Fruit fly (Drosophila melanogaster) whole organism, wandering third instar larva: ENCODE results near the gene CG31924.

Experiments
- Abd-B ChIP-seq: fragments of >200 bp; optimal IDR thresholded peaks from 2 replicates; lab custom pipeline; 2017; ENCODE audit warnings: missing biosample characterization, missing genetic modification characterization
- CG32264 ChIP-seq: fragments of 200-800 bp; sonication (Bioruptor generic); optimal IDR thresholded peaks from 2 replicates; lab custom pipeline; 2016; ENCODE audit warnings: missing biosample characterization, missing genetic modification characterization
- CG9705 ChIP-seq: fragments of 200-800 bp; sonication (Bioruptor generic); optimal IDR thresholded peaks from 2 replicates; lab custom pipeline; 2018; ENCODE audit warnings: missing biosample characterization, mild to moderate bottlenecking, missing genetic modification characterization
- CrebA ChIP-seq: fragments of 200-800 bp; sonication (Bioruptor generic); optimal IDR thresholded peaks from 2 replicates; lab custom pipeline; 2016; ENCODE audit warnings: missing biosample characterization, mild to moderate bottlenecking, missing genetic modification characterization, borderline replicate concordance
- Dfd ChIP-seq: fragments of >200 bp; optimal IDR thresholded peaks from 2 replicates; lab custom pipeline; 2017; ENCODE audit warnings: missing biosample characterization, missing genetic modification characterization
- Dif ChIP-seq: fragments of 200-275, 200-300 bp; sonication (Bioruptor generic); optimal IDR thresholded peaks from 2 replicates; lab custom pipeline; 2018; ENCODE audit warnings: missing biosample characterization, missing genetic modification characterization; ENCODE audit not compliant: partially characterized antibody
- GATAd ChIP-seq: sonication (Bioruptor generic); optimal IDR thresholded peaks from 2 replicates; lab custom pipeline; 2016; ENCODE audit warnings: missing biosample characterization, missing genetic modification characterization
- HLH106 ChIP-seq: fragments of 200-800 bp; optimal IDR thresholded peaks from 3 replicates; lab custom pipeline; 2019; ENCODE audit warnings: missing biosample characterization, mild to moderate bottlenecking, missing genetic modification characterization, moderate library complexity
- Hnf4 ChIP-seq: fragments of 200-800 bp; sonication (Bioruptor generic); optimal IDR thresholded peaks from 2 replicates; lab custom pipeline; 2016; ENCODE audit warnings: missing biosample characterization, mild to moderate bottlenecking, missing genetic modification characterization
- Hr78 ChIP-seq: fragments of >200 bp; optimal IDR thresholded peaks from 2 replicates; lab custom pipeline; 2017; ENCODE audit warnings: missing biosample characterization, missing genetic modification characterization
- Hr83 ChIP-seq: fragments of 200-300 bp; sonication (Bioruptor generic); optimal IDR thresholded peaks from 2 replicates; lab custom pipeline; 2016; ENCODE audit warnings: missing biosample characterization, mild to moderate bottlenecking, missing genetic modification characterization, moderate library complexity; ENCODE audit not compliant: poor library complexity, severe bottlenecking
- Jra ChIP-seq: sonication (Bioruptor generic); optimal IDR thresholded peaks from 2 replicates; lab custom pipeline; 2016; ENCODE audit warnings: missing biosample characterization, missing genetic modification characterization
- Mio ChIP-seq: sonication (Bioruptor generic); optimal IDR thresholded peaks from 2 replicates; lab custom pipeline; 2016; ENCODE audit warnings: missing biosample characterization, missing genetic modification characterization
- Myc ChIP-seq: fragments of >200 bp; optimal IDR thresholded peaks from 2 replicates; lab custom pipeline; 2017
- N ChIP-seq: fragments of >200 bp; optimal IDR thresholded peaks from 2 replicates; lab custom pipeline; 2018; ENCODE audit warnings: missing biosample characterization, missing external identifiers, missing genetic modification characterization
- OdsH ChIP-seq: fragments of 200-800 bp; sonication (Bioruptor generic); optimal IDR thresholded peaks from 2 replicates; lab custom pipeline; 2016; ENCODE audit warnings: missing biosample characterization, mild to moderate bottlenecking, missing genetic modification characterization
- Rel ChIP-seq, 2 experiments: fragments of 200-800 bp; sonication (Bioruptor generic) in 1 of 2; optimal IDR thresholded peaks; 2 replicates in 1 of 2; 3 replicates in 1 of 2; lab custom pipeline; 2016 to 2019; ENCODE audit warnings: mild to moderate bottlenecking in 2 of 2, missing biosample characterization in 2 of 2, missing genetic modification characterization in 2 of 2, moderate library complexity in 1 of 2
- Sp1 ChIP-seq: fragments of 200-800 bp; sonication (Bioruptor generic); optimal IDR thresholded peaks from 3 replicates; lab custom pipeline; 2019; ENCODE audit warnings: missing biosample characterization, mild to moderate bottlenecking, missing genetic modification characterization, moderate library complexity
- Vsx2 ChIP-seq: fragments of 200-300, 225-300 bp; sonication (Bioruptor generic); optimal IDR thresholded peaks from 2 replicates; lab custom pipeline; 2018; ENCODE audit warnings: missing biosample characterization, missing genetic modification characterization; ENCODE audit not compliant: partially characterized antibody
- br ChIP-seq: fragments of 200-800 bp; sonication (Bioruptor generic); optimal IDR thresholded peaks from 2 replicates; lab custom pipeline; 2016; ENCODE audit warnings: missing biosample characterization, missing genetic modification characterization
- brk ChIP-seq: fragments of 200-800 bp; sonication (Bioruptor generic); optimal IDR thresholded peaks from 2 replicates; lab custom pipeline; 2016; ENCODE audit warnings: missing biosample characterization, mild to moderate bottlenecking, missing genetic modification characterization
- dl ChIP-seq, 2 experiments: fragments of 175-275, 200-275 bp in 1 of 2; fragments of 200-275 bp in 1 of 2; sonication (Bioruptor generic); optimal IDR thresholded peaks; lab custom pipeline; 2018; ENCODE audit warnings: mild to moderate bottlenecking in 2 of 2, missing biosample characterization in 2 of 2, missing genetic modification characterization in 2 of 2, moderate library complexity in 2 of 2; ENCODE audit not compliant: partially characterized antibody in 2 of 2, insufficient read depth in 1 of 2
- dmrt93B ChIP-seq: fragments of 200-800 bp; sonication (Bioruptor generic); optimal IDR thresholded peaks from 2 replicates; lab custom pipeline; 2018; ENCODE audit warnings: missing biosample characterization, mild to moderate bottlenecking, missing genetic modification characterization
- dsf ChIP-seq: sonication (Bioruptor generic); optimal IDR thresholded peaks from 2 replicates; lab custom pipeline; 2016; ENCODE audit warnings: missing biosample characterization, missing genetic modification characterization, borderline replicate concordance
- ey ChIP-seq: fragments of 200-800 bp; sonication (Bioruptor generic); optimal IDR thresholded peaks from 2 replicates; lab custom pipeline; 2016; ENCODE audit warnings: missing biosample characterization, missing genetic modification characterization
- foxo ChIP-seq, 2 experiments: fragments of 200-800 bp; sonication (Bioruptor generic); optimal IDR thresholded peaks; 2 replicates in 1 of 2; 3 replicates in 1 of 2; lab custom pipeline; 2016 to 2017; ENCODE audit warnings: missing biosample characterization in 2 of 2, missing genetic modification characterization in 2 of 2
- fru ChIP-seq: fragments of 200-800 bp; sonication (Bioruptor generic); optimal IDR thresholded peaks from 3 replicates; lab custom pipeline; 2016; ENCODE audit warnings: missing biosample characterization, mild to moderate bottlenecking, missing genetic modification characterization
- h ChIP-seq: fragments of 200-800 bp; sonication (Bioruptor generic); optimal IDR thresholded peaks from 3 replicates; lab custom pipeline; 2016; ENCODE audit warnings: missing biosample characterization, mild to moderate bottlenecking, missing genetic modification characterization
- jim ChIP-seq: fragments of 175-275, 200-325 bp; sonication (Bioruptor generic); optimal IDR thresholded peaks from 2 replicates; lab custom pipeline; 2016; ENCODE audit warnings: missing biosample characterization, mild to moderate bottlenecking, missing genetic modification characterization
- lola ChIP-seq: fragments of >200 bp; optimal IDR thresholded peaks from 2 replicates; lab custom pipeline; 2017; ENCODE audit warnings: missing biosample characterization, missing genetic modification characterization
- pan ChIP-seq: fragments of >200 bp; optimal IDR thresholded peaks from 2 replicates; lab custom pipeline; 2017
- psq ChIP-seq: fragments of 200-800 bp; sonication (Bioruptor generic); optimal IDR thresholded peaks from 3 replicates; lab custom pipeline; 2017; ENCODE audit warnings: missing biosample characterization, mild to moderate bottlenecking, missing genetic modification characterization, moderate library complexity
- rgr ChIP-seq: fragments of 200-800 bp; sonication (Bioruptor generic); optimal IDR thresholded peaks from 3 replicates; lab custom pipeline; 2016; ENCODE audit warnings: missing biosample characterization, mild to moderate bottlenecking, missing genetic modification characterization
- sage ChIP-seq: fragments of 200-800 bp; sonication (Bioruptor generic); optimal IDR thresholded peaks from 2 replicates; lab custom pipeline; 2016; ENCODE audit warnings: missing biosample characterization, mild to moderate bottlenecking, missing genetic modification characterization
- sv ChIP-seq: fragments of 200-800 bp; sonication (Bioruptor generic); optimal IDR thresholded peaks from 3 replicates; lab custom pipeline; 2016; ENCODE audit warnings: missing biosample characterization, missing genetic modification characterization
- tai ChIP-seq: sonication (Bioruptor generic); optimal IDR thresholded peaks from 2 replicates; lab custom pipeline; 2016; ENCODE audit warnings: missing biosample characterization, missing genetic modification characterization
- usp ChIP-seq: fragments of >200 bp; optimal IDR thresholded peaks from 2 replicates; lab custom pipeline; 2017; ENCODE audit warnings: missing biosample characterization, missing genetic modification characterization
- woc ChIP-seq: sonication (Bioruptor generic); optimal IDR thresholded peaks from 2 replicates; lab custom pipeline; 2016; ENCODE audit warnings: missing biosample characterization, mild to moderate bottlenecking, missing genetic modification characterization

The CG31924 gene

dm6 chr2L:1361771-1362632 is 7.3 kb upstream of the CG31924 start, which contains the start of gene NLaz:
NLaz (minus strand) TSS chr2L:1361821.
- TF ChIP-seq sv (peak; percentile 11), dsf (GFP tag; lab: Kevin White, UChicago) (no peak), HLH106 (tag; lab: Kevin White, UChicago) (peak; percentile 6), Sp1 (no peak), h (GFP tag; lab: Kevin White, UChicago) (peak; percentile 34), dmrt93B (GFP tag; lab: Kevin White, UChicago) (no peak), Abd-B (no peak), Dfd (GFP tag; lab: Kevin White, UChicago) (no peak), tai (GFP tag; lab: Kevin White, UChicago) (no peak), rgr (GFP tag; lab: Kevin White, UChicago) (peak; percentile 67), foxo (GFP tag; optimal IDR thresholded peaks at IDR 0.05; lab: Kevin White, UChicago) (peak in 1 of 2 experiments; percentile 66), Mio (GFP tag; lab: Kevin White, UChicago) (no peak), Rel (GFP tag; optimal IDR thresholded peaks at IDR 0.05; lab: Kevin White, UChicago) (no peak), Rel (tag; optimal IDR thresholded peaks at IDR 0.05; lab: Kevin White, UChicago) (no peak), dl (GFP tag; optimal IDR thresholded peaks at IDR 0.05; lab: Kevin White, UChicago; ENCODE audit: insufficient read depth in 1 of 2, partially characterized antibody in 2 of 2) (no peak), CG9705 (GFP tag; lab: Kevin White, UChicago) (no peak), CG32264 (GFP tag; lab: Kevin White, UChicago) (no peak), ey (GFP tag; lab: Kevin White, UChicago) (peak; percentile 25), woc (no peak), Myc (lab: Kevin White, UChicago) (no peak), Dif (GFP tag; lab: Kevin White, UChicago) (no peak), N (GFP tag; lab: Kevin White, UChicago) (no peak), br (no peak), CrebA (no peak), usp (GFP tag; lab: Kevin White, UChicago) (no peak), Vsx2 (GFP tag; lab: Kevin White, UChicago) (no peak), Hr83 (peak; percentile 84), psq (GFP tag; lab: Kevin White, UChicago) (no peak), GATAd (GFP tag; lab: Kevin White, UChicago) (no peak), Hnf4 (GFP tag; lab: Kevin White, UChicago) (peak; percentile 0), lola (GFP tag; lab: Kevin White, UChicago) (no peak), sage (GFP tag; lab: Kevin White, UChicago) (no peak), brk (GFP tag; lab: Kevin White, UChicago) (no peak), fru (GFP tag; lab: Kevin White, UChicago) (no peak), OdsH (GFP tag; lab: Kevin White, UChicago) (peak; percentile 32), Jra (GFP tag; lab: Kevin White, UChicago) (no peak), jim (GFP tag; lab: Kevin White, UChicago) (peak; percentile 6), pan (lab: Kevin White, UChicago) (no peak), Hr78 (GFP tag; lab: Kevin White, UChicago) (no peak)

- TF ChIP-seq brk (GFP tag; lab: Kevin White, UChicago): no peak
- no peak for TF ChIP-seq usp (GFP tag; lab: Kevin White, UChicago)
- TF ChIP-seq woc: no peak
- TF ChIP-seq Dfd (GFP tag; lab: Kevin White, UChicago): no peak
- no peak for TF ChIP-seq CG9705 (GFP tag; lab: Kevin White, UChicago)
- TF ChIP-seq psq (GFP tag; lab: Kevin White, UChicago): no peak
- TF ChIP-seq dl (GFP tag; optimal IDR thresholded peaks at IDR 0.05; lab: Kevin White, UChicago; ENCODE audit: insufficient read depth in 1 of 2, partially characterized antibody in 2 of 2): no peak
- TF ChIP-seq fru (GFP tag; lab: Kevin White, UChicago): no peak
- no peak for TF ChIP-seq tai (GFP tag; lab: Kevin White, UChicago)
- TF ChIP-seq N (GFP tag; lab: Kevin White, UChicago): no peak
- TF ChIP-seq CG32264 (GFP tag; lab: Kevin White, UChicago): no peak
- TF ChIP-seq lola (GFP tag; lab: Kevin White, UChicago): no peak
- TF ChIP-seq Myc (lab: Kevin White, UChicago): no peak
- no peak for TF ChIP-seq rgr (GFP tag; lab: Kevin White, UChicago)
Measured at dm6 chr2L:1359690-1360089, 5.0 kb upstream of the CG31924 start, which contains the start of gene CG31659. CG31659 (minus strand) TSS chr2L:1359790.
